Worm (Caenorhabditis elegans) whole organism, L4/young adult: ENCODE data around the gene cat-1.

Experiments
- W03F9.2 ChIP-seq: fragments of 150-350 bp; optimal IDR thresholded peaks from 2 replicates; lab custom pipeline; 2014; ENCODE audit warnings: missing biosample characterization, missing genetic modification characterization
- dao-5 ChIP-seq: sonication (generic microtip); optimal IDR thresholded peaks from 2 replicates; lab custom pipeline; 2016; ENCODE audit warnings: missing genotype, missing genetic modification characterization, moderate library complexity, missing compliant biosample characterization
- him-1 ChIP-seq: sonication (generic microtip); optimal IDR thresholded peaks from 2 replicates; lab custom pipeline; 2016; ENCODE audit warnings: missing genotype, missing genetic modification reagents, missing genetic modification characterization, missing compliant biosample characterization

DNA sequence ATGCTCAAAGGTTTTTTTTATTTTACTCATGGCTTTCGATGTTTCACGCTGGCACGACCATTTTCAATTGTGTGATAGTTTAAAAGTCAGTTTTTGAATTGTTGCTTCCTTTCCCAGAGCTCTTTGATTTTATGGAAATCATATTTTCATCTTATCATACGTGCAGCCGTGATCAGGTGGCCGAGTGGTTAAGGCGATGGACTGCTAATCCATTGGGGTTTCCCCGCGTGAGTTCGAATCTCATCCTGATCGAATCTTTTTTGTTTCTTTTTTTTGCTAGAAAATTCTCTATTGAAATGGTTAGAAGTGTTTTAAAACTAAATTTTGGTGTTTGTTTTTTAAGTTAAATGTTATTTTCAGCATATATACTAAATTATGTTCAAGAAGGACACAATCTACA lies 1.3 kb downstream of the cat-1 start:
- no peak for TF ChIP-seq him-1
- no peak for TF ChIP-seq W03F9.2 (tag; lab: Kevin White, UChicago)
- no peak for TF ChIP-seq dao-5 (tag; lab: Kevin White, UChicago)
